Fruit fly (Drosophila melanogaster) S2 (cell line): ENCODE measurements around the gene TSG101.

Experiments
- CG8478 ChIP-seq: fragments of >200 bp; optimal IDR thresholded peaks from 2 replicates; lab custom pipeline; 2018
- CTCF ChIP-seq, 2 experiments: fragments of >200 bp; optimal IDR thresholded peaks; 2 replicates each; lab custom pipeline; 2018

- no peak for TF ChIP-seq CG8478
- TF ChIP-seq CTCF (optimal IDR thresholded peaks at IDR 0.05; lab: Kevin White, UChicago), result no peak
These were observed 12.4 kb downstream of the TSG101 start for dm6 chr3L:16854387-16855033.
